Fruit fly (Drosophila melanogaster) whole organism, embryonic: Measurements from ENCODE around the gene MICAL-like.

Experiments used
- CG1024 ChIP-seq: fragments of 200-800 bp; sonication (Bioruptor generic); IDR thresholded peaks from 2 replicates; pipeline ENCODE4 v1.3.6; 2022; ENCODE audit warnings: missing biosample characterization, missing genetic modification characterization
- CG10366 ChIP-seq: fragments of 200-800 bp; sonication (Bioruptor generic); IDR thresholded peaks from 2 replicates; pipeline ENCODE4 v1.3.6; 2022; ENCODE audit warnings: missing biosample characterization, missing genetic modification characterization
- CG11398 ChIP-seq: fragments of 200-800 bp; sonication (Bioruptor generic); optimal IDR thresholded peaks from 2 replicates; lab custom pipeline; 2016; ENCODE audit warnings: missing biosample characterization, missing genetic modification characterization
- CG11560 ChIP-seq: fragments of 200-800 bp; sonication (Bioruptor generic); IDR thresholded peaks from 3 replicates; pipeline ENCODE4 v1.3.6; 2022; ENCODE audit warnings: missing biosample characterization, missing genetic modification characterization
- CG12071 ChIP-seq: fragments of 200-800 bp; sonication (Bioruptor generic); optimal IDR thresholded peaks from 3 replicates; lab custom pipeline; 2018; ENCODE audit warnings: missing biosample characterization, mild to moderate bottlenecking, missing genetic modification characterization
- CG12769 ChIP-seq: fragments of 200-800 bp; sonication (Bioruptor generic); optimal IDR thresholded peaks from 2 replicates; lab custom pipeline; 2019; ENCODE audit warnings: missing biosample characterization, mild to moderate bottlenecking, missing genetic modification characterization, moderate library complexity
- CG13287 ChIP-seq: fragments of 200-800 bp; sonication (Bioruptor generic); IDR thresholded peaks from 2 replicates; pipeline ENCODE4 v1.3.6; 2022; ENCODE audit warnings: missing biosample characterization, missing genetic modification characterization; ENCODE audit not compliant: partially characterized antibody
- CG14965 ChIP-seq: fragments of 200-800 bp; sonication (Bioruptor generic); optimal IDR thresholded peaks from 2 replicates; lab custom pipeline; 2016; ENCODE audit warnings: missing biosample characterization, missing genetic modification characterization, borderline replicate concordance
- CG15269 ChIP-seq: fragments of 200-800 bp; sonication (Bioruptor generic); optimal IDR thresholded peaks from 2 replicates; lab custom pipeline; 2018; ENCODE audit warnings: missing biosample characterization, mild to moderate bottlenecking, missing genetic modification characterization, moderate library complexity
- CG2116 ChIP-seq: fragments of 200-800 bp; sonication (Bioruptor generic); optimal IDR thresholded peaks from 3 replicates; lab custom pipeline; 2018; ENCODE audit warnings: missing biosample characterization, mild to moderate bottlenecking, missing genetic modification characterization
- CG2712 ChIP-seq: fragments of 200-800 bp; optimal IDR thresholded peaks from 3 replicates; lab custom pipeline; 2019; ENCODE audit warnings: missing biosample characterization, mild to moderate bottlenecking, missing genetic modification characterization, moderate library complexity
- CG30403 ChIP-seq: fragments of 200-800 bp; sonication (Bioruptor generic); optimal IDR thresholded peaks from 3 replicates; lab custom pipeline; 2016; ENCODE audit warnings: missing biosample characterization, missing genetic modification characterization
- CG33213 ChIP-seq: fragments of 200-800 bp; sonication (Bioruptor generic); optimal IDR thresholded peaks from 3 replicates; lab custom pipeline; 2016; ENCODE audit warnings: missing biosample characterization, missing genetic modification characterization
- CG34376 ChIP-seq: fragments of 200-800 bp; sonication (Bioruptor generic); optimal IDR thresholded peaks from 2 replicates; lab custom pipeline; 2018; ENCODE audit warnings: missing biosample characterization, mild to moderate bottlenecking, missing genetic modification characterization
- CG43689 ChIP-seq: fragments of 200-800 bp; sonication (Bioruptor generic); IDR thresholded peaks from 2 replicates; pipeline ENCODE4 v1.3.6; 2022; ENCODE audit warnings: missing biosample characterization, missing genetic modification characterization
- CG4730 ChIP-seq: fragments of 200-800 bp; sonication (Bioruptor generic); IDR thresholded peaks from 2 replicates; pipeline ENCODE4 v1.3.6; 2022; ENCODE audit warnings: missing biosample characterization, missing genetic modification characterization
- CG4820 ChIP-seq: fragments of 200-800 bp; sonication (Bioruptor generic); optimal IDR thresholded peaks from 3 replicates; lab custom pipeline; 2016; ENCODE audit warnings: missing biosample characterization, missing genetic modification characterization
- CG6272 ChIP-seq: fragments of 200-800 bp; sonication (Bioruptor generic); IDR thresholded peaks from 2 replicates; pipeline ENCODE4 v1.3.6; 2022; ENCODE audit warnings: missing biosample characterization, missing genetic modification characterization
- CG6689 ChIP-seq: fragments of 200-800 bp; sonication (Bioruptor generic); IDR thresholded peaks from 2 replicates; pipeline ENCODE4 v1.3.6; 2022; ENCODE audit warnings: missing biosample characterization, missing genetic modification characterization
- CG7786 ChIP-seq: fragments of 200-800 bp; sonication (Bioruptor generic); optimal IDR thresholded peaks from 2 replicates; lab custom pipeline; 2016; ENCODE audit warnings: missing biosample characterization, missing genetic modification characterization
- CG8290 ChIP-seq, 3 experiments: fragments of 200-800 bp; sonication (Bioruptor generic); optimal IDR thresholded peaks; 2 replicates each; lab custom pipeline; 2016 to 2019; ENCODE audit warnings: missing biosample characterization in 3 of 3, missing genetic modification characterization in 3 of 3, mild to moderate bottlenecking in 2 of 3, moderate library complexity in 1 of 3
- CG8359 ChIP-seq: fragments of 200-800 bp; sonication (Bioruptor generic); optimal IDR thresholded peaks from 2 replicates; lab custom pipeline; 2017; ENCODE audit warnings: missing biosample characterization, mild to moderate bottlenecking, missing genetic modification characterization, borderline replicate concordance
- CG9215 ChIP-seq: fragments of 200-800 bp; sonication (Bioruptor generic); IDR thresholded peaks from 2 replicates; pipeline ENCODE4 v1.3.6; 2022; ENCODE audit warnings: missing biosample characterization, missing genetic modification characterization
- Dip2 ChIP-seq: fragments of 200-800 bp; sonication (Bioruptor generic); IDR thresholded peaks from 2 replicates; pipeline ENCODE4 v1.3.6; 2022; ENCODE audit warnings: missing biosample characterization, missing genetic modification characterization
- NK7.1 ChIP-seq: fragments of 200-800 bp; sonication (Bioruptor generic); optimal IDR thresholded peaks from 3 replicates; lab custom pipeline; 2016; ENCODE audit warnings: missing biosample characterization, missing genetic modification characterization
- Stat92E ChIP-seq, 3 experiments: fragments of >200 bp in 2 of 3; fragments of 200-800 bp in 1 of 3; sonication (Bioruptor generic) in 1 of 3; optimal IDR thresholded peaks; 2 replicates each; lab custom pipeline; 2017 to 2019; ENCODE audit warnings: missing biosample characterization in 3 of 3, missing genetic modification characterization in 3 of 3, mild to moderate bottlenecking in 1 of 3, moderate library complexity in 1 of 3
- Taf1 ChIP-seq: fragments of 200-800 bp; sonication (Bioruptor generic); IDR thresholded peaks from 2 replicates; pipeline ENCODE4 v1.3.6; 2022; ENCODE audit warnings: missing biosample characterization, missing genetic modification characterization
- Usf ChIP-seq: fragments of 200-800 bp; sonication (Bioruptor generic); optimal IDR thresholded peaks from 2 replicates; lab custom pipeline; 2017; ENCODE audit warnings: missing genotype, missing biosample characterization, missing genetic modification characterization
- ato ChIP-seq: fragments of 200-800 bp; sonication (Bioruptor generic); IDR thresholded peaks from 2 replicates; pipeline ENCODE4 v1.3.6; 2022; ENCODE audit warnings: missing biosample characterization, missing genetic modification characterization; ENCODE audit not compliant: partially characterized antibody
- bsh ChIP-seq, 2 experiments: fragments of 200-800 bp; sonication (Bioruptor generic); optimal IDR thresholded peaks; 2 replicates each; lab custom pipeline; 2017 to 2018; ENCODE audit warnings: mild to moderate bottlenecking in 2 of 2, missing biosample characterization in 2 of 2, missing genetic modification characterization in 2 of 2, moderate library complexity in 1 of 2
- btn ChIP-seq: fragments of 200-800 bp; sonication (Bioruptor generic); optimal IDR thresholded peaks from 2 replicates; lab custom pipeline; 2016; ENCODE audit warnings: missing biosample characterization, missing genetic modification characterization
- cad ChIP-seq: fragments of >200 bp; optimal IDR thresholded peaks from 2 replicates; lab custom pipeline; 2017; ENCODE audit warnings: missing biosample characterization, missing genetic modification characterization
- corto ChIP-seq: fragments of 200-800 bp; sonication (Bioruptor generic); optimal IDR thresholded peaks from 2 replicates; lab custom pipeline; 2016; ENCODE audit warnings: missing biosample characterization, mild to moderate bottlenecking, missing genetic modification characterization, moderate library complexity
- disco-r ChIP-seq: fragments of 200-800 bp; sonication (Bioruptor generic); optimal IDR thresholded peaks from 2 replicates; lab custom pipeline; 2016; ENCODE audit warnings: missing biosample characterization, missing genetic modification characterization
- dmrt99B ChIP-seq: fragments of 200-800 bp; sonication (Bioruptor generic); optimal IDR thresholded peaks from 2 replicates; lab custom pipeline; 2018; ENCODE audit warnings: missing biosample characterization, mild to moderate bottlenecking, missing genetic modification characterization, moderate library complexity
- emc ChIP-seq: fragments of 200-800 bp; sonication (Bioruptor generic); optimal IDR thresholded peaks from 2 replicates; lab custom pipeline; 2016; ENCODE audit warnings: missing biosample characterization, missing genetic modification characterization
- eve ChIP-seq, 2 experiments: fragments of >200 bp; optimal IDR thresholded peaks; 2 replicates each; lab custom pipeline; 2017; ENCODE audit warnings: missing biosample characterization in 2 of 2, missing genetic modification characterization in 2 of 2
- fd102C ChIP-seq: fragments of 200-800 bp; sonication (Bioruptor generic); optimal IDR thresholded peaks from 2 replicates; lab custom pipeline; 2018; ENCODE audit warnings: missing biosample characterization, mild to moderate bottlenecking, missing genetic modification characterization, moderate library complexity
- grn ChIP-seq: fragments of 200-800 bp; sonication (Bioruptor generic); optimal IDR thresholded peaks from 3 replicates; lab custom pipeline; 2017; ENCODE audit warnings: missing biosample characterization, missing genetic modification characterization
- kah ChIP-seq: fragments of 200-800 bp; sonication (Bioruptor generic); optimal IDR thresholded peaks from 2 replicates; lab custom pipeline; 2018; ENCODE audit warnings: missing biosample characterization, mild to moderate bottlenecking, missing genetic modification characterization
- lilli ChIP-seq: fragments of 200-800 bp; sonication (Bioruptor generic); optimal IDR thresholded peaks from 3 replicates; lab custom pipeline; 2016; ENCODE audit warnings: missing biosample characterization, missing genetic modification characterization
- pros ChIP-seq: fragments of 200-800 bp; sonication (Bioruptor generic); optimal IDR thresholded peaks from 3 replicates; lab custom pipeline; 2019; ENCODE audit warnings: missing biosample characterization, mild to moderate bottlenecking, missing genetic modification characterization, moderate library complexity
- so ChIP-seq: fragments of 200-800 bp; sonication (Bioruptor generic); IDR thresholded peaks from 3 replicates; pipeline ENCODE4 v1.3.6; 2022; ENCODE audit warnings: missing biosample characterization, missing genetic modification characterization
- tna ChIP-seq: fragments of 200-800 bp; sonication (Bioruptor generic); IDR thresholded peaks from 2 replicates; pipeline ENCODE4 v1.3.6; 2022; ENCODE audit warnings: missing biosample characterization, missing genetic modification characterization; ENCODE audit not compliant: partially characterized antibody
- tx ChIP-seq: fragments of 200-800 bp; sonication (Bioruptor generic); optimal IDR thresholded peaks from 2 replicates; lab custom pipeline; 2016; ENCODE audit warnings: missing biosample characterization, missing genetic modification characterization
- wek ChIP-seq: fragments of 200-800 bp; sonication (Bioruptor generic); optimal IDR thresholded peaks from 3 replicates; lab custom pipeline; 2018; ENCODE audit warnings: missing biosample characterization, mild to moderate bottlenecking, missing genetic modification characterization, moderate library complexity
- zfh1 ChIP-seq: fragments of 200-800 bp; sonication (Bioruptor generic); IDR thresholded peaks from 3 replicates; pipeline ENCODE4 v1.3.6; 2022; ENCODE audit warnings: missing biosample characterization, missing genetic modification characterization

The MICAL-like gene

dm6 chr3L:13041292-13042067 is 26.3 kb upstream of the MICAL-like start, which contains the start of gene RpS4 (continued):
- peak; percentile 78 for TF ChIP-seq dmrt99B (tag; lab: Kevin White, UChicago)
- peak; percentile 98 for TF ChIP-seq CG2116 (GFP tag; lab: Kevin White, UChicago)
- TF ChIP-seq CG8290 (GFP tag; optimal IDR thresholded peaks at IDR 0.05; lab: Kevin White, UChicago) = peak; percentile 54
- TF ChIP-seq CG8290 (tag; optimal IDR thresholded peaks at IDR 0.05; lab: Kevin White, UChicago) = peak; percentile 92 to 98
- TF ChIP-seq CG7786 (GFP tag; lab: Kevin White, UChicago) = peak; percentile 72
- TF ChIP-seq CG9215 (GFP tag; lab: Robert Waterston, UW) = peak; percentile 78
- peak; percentile 64 for TF ChIP-seq pros (GFP tag; lab: Kevin White, UChicago)
- peak; percentile 87 for TF ChIP-seq NK7.1
- TF ChIP-seq CG11560 = peak; percentile 62; the same call in 1 of the 3 replicates
- TF ChIP-seq so (GFP tag; lab: Robert Waterston, UW) = peak; percentile 68; the same call in 1 of the 3 replicates
- TF ChIP-seq CG12769 = peak; percentile 86
- no peak for TF ChIP-seq eve (GFP tag; optimal IDR thresholded peaks at IDR 0.05; lab: Kevin White, UChicago)
- peak; percentile 62 for TF ChIP-seq Dip2 (GFP tag; lab: Robert Waterston, UW)
- TF ChIP-seq CG14965 = peak; percentile 67
- no peak for TF ChIP-seq cad (GFP tag; lab: Kevin White, UChicago)
- TF ChIP-seq CG2712 (tag; lab: Kevin White, UChicago) = peak; percentile 78
- TF ChIP-seq btn (GFP tag; lab: Kevin White, UChicago) = peak; percentile 84
- TF ChIP-seq CG30403 (GFP tag; lab: Kevin White, UChicago) = peak; percentile 73
- peak; percentile 74 for TF ChIP-seq lilli (GFP tag; lab: Kevin White, UChicago)
- TF ChIP-seq CG34376 (GFP tag; lab: Kevin White, UChicago) = peak; percentile 99
- TF ChIP-seq CG4820 (GFP tag; lab: Kevin White, UChicago) = peak; percentile 45
- TF ChIP-seq CG33213 (GFP tag; lab: Kevin White, UChicago) = peak; percentile 91
- peak; percentile 85 for TF ChIP-seq CG8359 (GFP tag; lab: Kevin White, UChicago)
- TF ChIP-seq disco-r = peak; percentile 84
- TF ChIP-seq CG6689 (GFP tag; lab: Robert Waterston, UW) = peak; percentile 65
- peak; percentile 16; the same call in 1 of the 2 replicates for TF ChIP-seq tna (GFP tag; lab: Robert Waterston, UW)
- peak; percentile 98 for TF ChIP-seq CG12071
- peak; percentile 36 for TF ChIP-seq tx
- TF ChIP-seq ato (GFP tag; lab: Robert Waterston, UW) = peak; percentile 35; the same call in 1 of the 2 replicates
- peak; percentile 67 for TF ChIP-seq CG4730
- no peak for TF ChIP-seq corto (GFP tag; lab: Kevin White, UChicago)
- TF ChIP-seq wek (GFP tag; lab: Kevin White, UChicago) = peak; percentile 99
- peak; percentile 68 for TF ChIP-seq emc (GFP tag; lab: Kevin White, UChicago)
- TF ChIP-seq grn (GFP tag; lab: Kevin White, UChicago) = peak; percentile 73
- peak in 1 of 3 experiments; percentile 83 for TF ChIP-seq Stat92E (GFP tag; optimal IDR thresholded peaks at IDR 0.05; lab: Kevin White, UChicago)
- TF ChIP-seq Taf1 (GFP tag; lab: Robert Waterston, UW) = peak; percentile 68; the same call in 1 of the 2 replicates
- peak; percentile 73 for TF ChIP-seq Usf (GFP tag; lab: Kevin White, UChicago)
- TF ChIP-seq CG15269 = peak; percentile 85
- TF ChIP-seq CG1024 (GFP tag; lab: Robert Waterston, UW) = peak; percentile 82
- TF ChIP-seq bsh (GFP tag; optimal IDR thresholded peaks at IDR 0.05; lab: Kevin White, UChicago) = peak; percentile 83 to 87
- TF ChIP-seq CG10366 (GFP tag; lab: Robert Waterston, UW) = peak; percentile 75
- TF ChIP-seq CG6272 (GFP tag; lab: Robert Waterston, UW) = peak; percentile 76
- peak; percentile 86 for TF ChIP-seq fd102C (GFP tag; lab: Kevin White, UChicago)
- TF ChIP-seq CG13287 (GFP tag; lab: Robert Waterston, UW) = peak; percentile 33; the same call in 1 of the 2 replicates
- TF ChIP-seq zfh1 (GFP tag; lab: Robert Waterston, UW) = peak; percentile 92
- peak; percentile 72; the same call in 1 of the 2 replicates for TF ChIP-seq CG43689
- TF ChIP-seq kah = peak; percentile 91
- TF ChIP-seq CG11398 (GFP tag; lab: Kevin White, UChicago) = peak; percentile 82
